Fruit fly (Drosophila melanogaster) whole organism, embryonic: ENCODE measurements around the gene ND-30.

Experiments
- B-H2 ChIP-seq: fragments of 200-800 bp; sonication (Bioruptor generic); optimal IDR thresholded peaks from 2 replicates; lab custom pipeline; 2018; ENCODE audit warnings: missing biosample characterization, mild to moderate bottlenecking, missing genetic modification characterization
- CG12104 ChIP-seq: fragments of 200-800 bp; sonication (Bioruptor generic); optimal IDR thresholded peaks from 3 replicates; lab custom pipeline; 2016; ENCODE audit warnings: missing biosample characterization, missing genetic modification characterization
- CG12659 ChIP-seq: fragments of 200-800 bp; sonication (Bioruptor generic); optimal IDR thresholded peaks from 3 replicates; lab custom pipeline; 2017; ENCODE audit warnings: mild to moderate bottlenecking, missing biosample characterization, missing genetic modification reagents, missing genetic modification characterization
- CG12942 ChIP-seq: fragments of 200-800 bp; sonication (Bioruptor generic); optimal IDR thresholded peaks from 3 replicates; lab custom pipeline; 2016; ENCODE audit warnings: missing biosample characterization, missing genetic modification characterization
- CG15696 ChIP-seq: fragments of 200-800 bp; sonication (Bioruptor generic); optimal IDR thresholded peaks from 2 replicates; lab custom pipeline; 2019; ENCODE audit warnings: missing biosample characterization, mild to moderate bottlenecking, missing genetic modification characterization, moderate library complexity
- CG16813 ChIP-seq: fragments of 200-800 bp; sonication (Bioruptor generic); IDR thresholded peaks from 3 replicates; pipeline ENCODE4 v1.3.6; 2022; ENCODE audit warnings: missing biosample characterization, missing genetic modification characterization; ENCODE audit not compliant: partially characterized antibody
- CG18764 ChIP-seq: fragments of 200-800 bp; sonication (Bioruptor generic); optimal IDR thresholded peaks from 3 replicates; lab custom pipeline; 2016; ENCODE audit warnings: missing biosample characterization, missing genetic modification characterization
- CG2129 ChIP-seq: fragments of 200-800 bp; sonication (Bioruptor generic); IDR thresholded peaks from 2 replicates; pipeline ENCODE4 v1.3.6; 2022; ENCODE audit warnings: missing biosample characterization, missing genetic modification characterization; ENCODE audit not compliant: partially characterized antibody
- CG2199 ChIP-seq: fragments of 200-800 bp; sonication (Bioruptor generic); IDR thresholded peaks from 3 replicates; pipeline ENCODE4 v1.3.6; 2022; ENCODE audit warnings: missing biosample characterization, missing genetic modification characterization
- CG33213 ChIP-seq: fragments of 200-800 bp; sonication (Bioruptor generic); optimal IDR thresholded peaks from 3 replicates; lab custom pipeline; 2016; ENCODE audit warnings: missing biosample characterization, missing genetic modification characterization
- CG3838 ChIP-seq: fragments of 200-800 bp; sonication (Bioruptor generic); optimal IDR thresholded peaks from 3 replicates; lab custom pipeline; 2016; ENCODE audit warnings: missing biosample characterization, missing genetic modification characterization
- CG4404 ChIP-seq: fragments of 200-800 bp; sonication (Bioruptor generic); IDR thresholded peaks from 2 replicates; pipeline ENCODE4 v1.3.6; 2022; ENCODE audit warnings: missing biosample characterization, missing genetic modification characterization
- CG5180 ChIP-seq: fragments of 200-800 bp; sonication (Bioruptor generic); optimal IDR thresholded peaks from 3 replicates; lab custom pipeline; 2017; ENCODE audit warnings: missing biosample characterization, missing genetic modification characterization, mild to moderate bottlenecking, moderate library complexity, missing genetic modification reagents
- CG6791 ChIP-seq: fragments of 200-800 bp; sonication (Bioruptor generic); IDR thresholded peaks from 3 replicates; pipeline ENCODE4 v1.3.6; 2022; ENCODE audit warnings: missing biosample characterization, missing genetic modification characterization; ENCODE audit not compliant: partially characterized antibody
- CTCF ChIP-seq: fragments of 200-800 bp; sonication (Bioruptor generic); optimal IDR thresholded peaks from 2 replicates; lab custom pipeline; 2017; ENCODE audit warnings: missing biosample characterization, mild to moderate bottlenecking, missing genetic modification characterization, moderate library complexity
- Dfd ChIP-seq, 2 experiments: fragments of >200 bp; optimal IDR thresholded peaks; 2 replicates each; lab custom pipeline; 2017; ENCODE audit warnings: missing biosample characterization in 2 of 2, missing genetic modification characterization in 2 of 2
- Dp ChIP-seq: fragments of 200-800 bp; sonication (Bioruptor generic); optimal IDR thresholded peaks from 2 replicates; lab custom pipeline; 2018; ENCODE audit warnings: missing biosample characterization, mild to moderate bottlenecking, missing genetic modification characterization, moderate library complexity
- Fer3 ChIP-seq: fragments of 200-800 bp; sonication (Bioruptor generic); optimal IDR thresholded peaks from 2 replicates; lab custom pipeline; 2018; ENCODE audit warnings: missing biosample characterization, mild to moderate bottlenecking, missing genetic modification characterization, moderate library complexity
- HHEX ChIP-seq: fragments of 200-800 bp; sonication (Bioruptor generic); optimal IDR thresholded peaks from 3 replicates; lab custom pipeline; 2017; ENCODE audit warnings: missing biosample characterization, mild to moderate bottlenecking, missing genetic modification characterization, missing genetic modification reagents
- HLH4C ChIP-seq: fragments of 200-800 bp; sonication (Bioruptor generic); IDR thresholded peaks from 3 replicates; pipeline ENCODE4 v1.3.6; 2022; ENCODE audit warnings: missing biosample characterization, missing genetic modification characterization; ENCODE audit not compliant: partially characterized antibody
- HLH54F ChIP-seq: fragments of 200-800 bp; sonication (Bioruptor generic); optimal IDR thresholded peaks from 3 replicates; lab custom pipeline; 2016; ENCODE audit warnings: missing biosample characterization, missing genetic modification characterization
- HmgZ ChIP-seq: fragments of 200-800 bp; sonication (Bioruptor generic); optimal IDR thresholded peaks from 2 replicates; lab custom pipeline; 2018; ENCODE audit warnings: missing biosample characterization, mild to moderate bottlenecking, missing genetic modification characterization
- Neu2 ChIP-seq: fragments of 200-800 bp; sonication (Bioruptor generic); optimal IDR thresholded peaks from 3 replicates; lab custom pipeline; 2016; ENCODE audit warnings: missing biosample characterization, missing genetic modification characterization, borderline replicate concordance
- PHDP ChIP-seq: fragments of 200-800 bp; sonication (Bioruptor generic); optimal IDR thresholded peaks from 3 replicates; lab custom pipeline; 2018; ENCODE audit warnings: missing biosample characterization, mild to moderate bottlenecking, missing genetic modification characterization, moderate library complexity
- Rx ChIP-seq: fragments of 200-800 bp; sonication (Bioruptor generic); IDR thresholded peaks from 2 replicates; pipeline ENCODE4 v1.3.6; 2022; ENCODE audit warnings: missing biosample characterization, missing genetic modification characterization
- Sox100B ChIP-seq: fragments of 200-800 bp; sonication (Bioruptor generic); optimal IDR thresholded peaks from 3 replicates; lab custom pipeline; 2018; ENCODE audit warnings: missing biosample characterization, mild to moderate bottlenecking, missing genetic modification characterization
- Stat92E ChIP-seq, 3 experiments: fragments of >200 bp in 2 of 3; fragments of 200-800 bp in 1 of 3; sonication (Bioruptor generic) in 1 of 3; optimal IDR thresholded peaks; 2 replicates each; lab custom pipeline; 2017 to 2019; ENCODE audit warnings: missing biosample characterization in 3 of 3, missing genetic modification characterization in 3 of 3, mild to moderate bottlenecking in 1 of 3, moderate library complexity in 1 of 3
- Tbp ChIP-seq: fragments of >200 bp; optimal IDR thresholded peaks from 2 replicates; lab custom pipeline; 2018; ENCODE audit warnings: missing biosample characterization, missing genetic modification characterization
- abd-A ChIP-seq: fragments of 200-800 bp; sonication (Bioruptor generic); optimal IDR thresholded peaks from 3 replicates; lab custom pipeline; 2019; ENCODE audit warnings: missing biosample characterization, mild to moderate bottlenecking, missing genetic modification characterization, moderate library complexity
- ase ChIP-seq: fragments of 200-800 bp; sonication (Bioruptor generic); IDR thresholded peaks from 3 replicates; pipeline ENCODE4 v1.3.6; 2022; ENCODE audit warnings: missing biosample characterization, missing genetic modification characterization
- az2 ChIP-seq: fragments of 200-800 bp; sonication (Bioruptor generic); optimal IDR thresholded peaks from 3 replicates; lab custom pipeline; 2016; ENCODE audit warnings: missing biosample characterization, missing genetic modification characterization
- bsh ChIP-seq, 2 experiments: fragments of 200-800 bp; sonication (Bioruptor generic); optimal IDR thresholded peaks; 2 replicates each; lab custom pipeline; 2017 to 2018; ENCODE audit warnings: mild to moderate bottlenecking in 2 of 2, missing biosample characterization in 2 of 2, missing genetic modification characterization in 2 of 2, moderate library complexity in 1 of 2
- cg ChIP-seq: fragments of 200-800 bp; sonication (Bioruptor generic); optimal IDR thresholded peaks from 3 replicates; lab custom pipeline; 2019; ENCODE audit warnings: missing biosample characterization, mild to moderate bottlenecking, missing genetic modification characterization, moderate library complexity
- chif ChIP-seq, 2 experiments: fragments of 200-800 bp; sonication (Bioruptor generic); optimal IDR thresholded peaks; 3 replicates each; lab custom pipeline; 2016; ENCODE audit warnings: missing biosample characterization in 2 of 2, missing genetic modification characterization in 2 of 2
- crol ChIP-seq: fragments of 200-800 bp; sonication (Bioruptor generic); IDR thresholded peaks from 2 replicates; pipeline ENCODE4 v1.3.6; 2022; ENCODE audit warnings: missing biosample characterization, missing genetic modification characterization
- da ChIP-seq: fragments of 200-800 bp; sonication (Bioruptor generic); optimal IDR thresholded peaks from 2 replicates; lab custom pipeline; 2016; ENCODE audit warnings: missing biosample characterization, missing genetic modification characterization
- gcm ChIP-seq: fragments of 200-800 bp; sonication (Bioruptor generic); optimal IDR thresholded peaks from 2 replicates; lab custom pipeline; 2019; ENCODE audit warnings: missing biosample characterization, mild to moderate bottlenecking, missing genetic modification characterization, moderate library complexity
- gsb ChIP-seq: fragments of 200-800 bp; sonication (Bioruptor generic); IDR thresholded peaks from 2 replicates; pipeline ENCODE4 v1.3.6; 2022; ENCODE audit warnings: missing biosample characterization, missing genetic modification characterization
- hbn ChIP-seq: fragments of 200-800 bp; sonication (Bioruptor generic); IDR thresholded peaks from 2 replicates; pipeline ENCODE4 v1.3.6; 2022; ENCODE audit warnings: missing biosample characterization, missing genetic modification characterization; ENCODE audit not compliant: partially characterized antibody
- lmd ChIP-seq: fragments of 200-800 bp; sonication (Bioruptor generic); IDR thresholded peaks from 2 replicates; pipeline ENCODE4 v1.3.6; 2022; ENCODE audit warnings: missing biosample characterization, missing genetic modification characterization
- nau ChIP-seq: fragments of 200-800 bp; sonication (Bioruptor generic); optimal IDR thresholded peaks from 3 replicates; lab custom pipeline; 2017; ENCODE audit warnings: missing biosample characterization, mild to moderate bottlenecking, missing genetic modification characterization, missing genetic modification reagents
- org-1 ChIP-seq: fragments of 200-800 bp; sonication (Bioruptor generic); optimal IDR thresholded peaks from 2 replicates; lab custom pipeline; 2017; ENCODE audit warnings: missing biosample characterization, missing genetic modification characterization
- pb ChIP-seq: fragments of 200-800 bp; sonication (Bioruptor generic); optimal IDR thresholded peaks from 3 replicates; lab custom pipeline; 2016; ENCODE audit warnings: missing biosample characterization, missing genetic modification characterization
- pho ChIP-seq: fragments of 200-800 bp; sonication (Bioruptor generic); optimal IDR thresholded peaks from 2 replicates; lab custom pipeline; 2016; ENCODE audit warnings: missing biosample characterization, missing genetic modification characterization
- pnt ChIP-seq: fragments of 200-800 bp; sonication (Bioruptor generic); optimal IDR thresholded peaks from 3 replicates; lab custom pipeline; 2016; ENCODE audit warnings: missing biosample characterization, missing genetic modification characterization
- sens-2 ChIP-seq: fragments of 200-800 bp; sonication (Bioruptor generic); IDR thresholded peaks from 2 replicates; pipeline ENCODE4 v1.3.6; 2022; ENCODE audit warnings: missing biosample characterization, missing genetic modification characterization
- so ChIP-seq: fragments of 200-800 bp; sonication (Bioruptor generic); IDR thresholded peaks from 3 replicates; pipeline ENCODE4 v1.3.6; 2022; ENCODE audit warnings: missing biosample characterization, missing genetic modification characterization
- sr ChIP-seq: fragments of 200-800 bp; sonication (Bioruptor generic); IDR thresholded peaks from 3 replicates; pipeline ENCODE4 v1.3.6; 2022; ENCODE audit warnings: missing biosample characterization, missing genetic modification characterization
- stc ChIP-seq: fragments of 200-800 bp; sonication (Bioruptor generic); IDR thresholded peaks from 2 replicates; pipeline ENCODE4 v1.3.6; 2022; ENCODE audit warnings: missing biosample characterization, missing genetic modification characterization
- z ChIP-seq: fragments of 200-800 bp; sonication (Bioruptor generic); IDR thresholded peaks from 3 replicates; pipeline ENCODE4 v1.3.6; 2022; ENCODE audit warnings: missing biosample characterization, missing genetic modification characterization
- zen2 ChIP-seq: fragments of 200-800 bp; sonication (Bioruptor generic); IDR thresholded peaks from 3 replicates; pipeline ENCODE4 v1.3.6; 2022; ENCODE audit warnings: missing biosample characterization, missing genetic modification characterization; ENCODE audit not compliant: partially characterized antibody

ND-30 gene

dm6 chr3L:3127544-3127943, 31.8 kb downstream of the ND-30 start, which contains the start of gene promL (continued):
- peak; percentile 40 for TF ChIP-seq org-1 (GFP tag; lab: Kevin White, UChicago)
- TF ChIP-seq az2 (GFP tag; lab: Kevin White, UChicago), result no peak
- TF ChIP-seq CG15696 (tag; lab: Kevin White, UChicago), result peak; percentile 27
- TF ChIP-seq sens-2 (GFP tag; lab: Robert Waterston, UW), result no peak
- peak; percentile 15 for TF ChIP-seq CG3838
- TF ChIP-seq HLH4C, result no peak
- peak; percentile 69 for TF ChIP-seq HHEX (GFP tag; lab: Kevin White, UChicago)
- no peak for TF ChIP-seq sr
- no peak for TF ChIP-seq Dfd (GFP tag; optimal IDR thresholded peaks at IDR 0.05; lab: Kevin White, UChicago)
- peak; percentile 77 for TF ChIP-seq Dp (GFP tag; lab: Kevin White, UChicago)
- peak; percentile 88 for TF ChIP-seq CG12659
- no peak for TF ChIP-seq abd-A (tag; lab: Kevin White, UChicago)
- no peak for TF ChIP-seq CG2129 (GFP tag; lab: Robert Waterston, UW)
- peak; percentile 59 for TF ChIP-seq CG12104 (GFP tag; lab: Kevin White, UChicago)
- 0 out of 2 replicates have a peak, but pooled peaks have one; percentile 24 for TF ChIP-seq hbn
- TF ChIP-seq Rx (GFP tag; lab: Robert Waterston, UW), result no peak
- peak; percentile 70 for TF ChIP-seq B-H2 (GFP tag; lab: Kevin White, UChicago)
- peak; percentile 27 for TF ChIP-seq CG5180 (GFP tag; lab: Kevin White, UChicago)
- TF ChIP-seq da (GFP tag; lab: Kevin White, UChicago), result no peak
- TF ChIP-seq chif (GFP tag; optimal IDR thresholded peaks at IDR 0.05; lab: Kevin White, UChicago), result peak; percentile 12 to 38
- TF ChIP-seq Sox100B (GFP tag; lab: Kevin White, UChicago), result peak; percentile 18
- TF ChIP-seq bsh (GFP tag; optimal IDR thresholded peaks at IDR 0.05; lab: Kevin White, UChicago), result peak in 1 of 2 experiments; percentile 41
- TF ChIP-seq pnt (GFP tag; lab: Kevin White, UChicago), result no peak
- peak; percentile 69 for TF ChIP-seq nau
- peak; percentile 31 for TF ChIP-seq pho (GFP tag; lab: Kevin White, UChicago)
- 0 out of 3 replicates have a peak, but pooled peaks have one; percentile 55 for TF ChIP-seq CG2199 (GFP tag; lab: Robert Waterston, UW)
- no peak for TF ChIP-seq Tbp
- TF ChIP-seq Stat92E (GFP tag; optimal IDR thresholded peaks at IDR 0.05; lab: Kevin White, UChicago), result peak in 1 of 3 experiments; percentile 86
- TF ChIP-seq CG33213 (GFP tag; lab: Kevin White, UChicago), result peak; percentile 85
- peak; percentile 12 for TF ChIP-seq CG18764 (GFP tag; lab: Kevin White, UChicago)
- 0 out of 3 replicates have a peak, but pooled peaks have one; percentile 35 for TF ChIP-seq ase (GFP tag; lab: Robert Waterston, UW)
- TF ChIP-seq gsb (GFP tag; lab: Robert Waterston, UW), result no peak
- TF ChIP-seq Neu2 (GFP tag; lab: Kevin White, UChicago), result no peak

dm6 chr3L:3126478-3126877, 32.9 kb downstream of the ND-30 start:
- TF ChIP-seq PHDP, result no peak
- no peak for TF ChIP-seq pb (GFP tag; lab: Kevin White, UChicago)
- no peak for TF ChIP-seq so
- TF ChIP-seq zen2 (GFP tag; lab: Robert Waterston, UW), result no peak
- TF ChIP-seq z (GFP tag; lab: Robert Waterston, UW), result 0 out of 3 replicates have a peak, but pooled peaks have one; percentile 41
- no peak for TF ChIP-seq Dp (GFP tag; lab: Kevin White, UChicago)
- no peak for TF ChIP-seq CTCF (GFP tag; lab: Kevin White, UChicago)
- no peak for TF ChIP-seq Fer3
- TF ChIP-seq HmgZ (tag; lab: Kevin White, UChicago), result no peak
- TF ChIP-seq HLH54F, result no peak
- TF ChIP-seq crol (GFP tag; lab: Robert Waterston, UW), result peak; percentile 19; the same call in 1 of the 2 replicates
- no peak for TF ChIP-seq CG12942
- TF ChIP-seq CG16813 (GFP tag; lab: Robert Waterston, UW), result no peak
- TF ChIP-seq lmd, result no peak
- TF ChIP-seq stc (GFP tag; lab: Robert Waterston, UW), result 0 out of 2 replicates have a peak, but pooled peaks have one; percentile 26
- TF ChIP-seq CG4404, result no peak
- peak; percentile 53 for TF ChIP-seq gcm (GFP tag; lab: Kevin White, UChicago)
- TF ChIP-seq ase (GFP tag; lab: Robert Waterston, UW), result no peak
- TF ChIP-seq cg (GFP tag; lab: Kevin White, UChicago), result peak; percentile 1
- no peak for TF ChIP-seq CG6791 (GFP tag; lab: Robert Waterston, UW)
